Worm (Caenorhabditis elegans) whole organism, L1 larva: ENCODE data around the gene W04E12.3.

Source experiments
- jun-1 ChIP-seq: fragments of 150-350 bp; optimal IDR thresholded peaks from 2 replicates; lab custom pipeline; 2014; ENCODE audit warnings: missing biosample characterization, missing genetic modification reagents, missing genetic modification characterization
- nhr-77 ChIP-seq: fragments of 150-350 bp; optimal IDR thresholded peaks from 2 replicates; lab custom pipeline; 2014; ENCODE audit warnings: missing biosample characterization, missing genetic modification characterization
- nhr-84 ChIP-seq: sonication (generic microtip); optimal IDR thresholded peaks from 2 replicates; lab custom pipeline; 2017; ENCODE audit warnings: missing biosample characterization, missing genetic modification characterization
- nhr-90 ChIP-seq: sonication (generic microtip); optimal IDR thresholded peaks from 2 replicates; lab custom pipeline; 2016; ENCODE audit warnings: mild to moderate bottlenecking, missing genetic modification characterization, missing compliant biosample characterization; ENCODE audit not compliant: poor library complexity

DNA sequence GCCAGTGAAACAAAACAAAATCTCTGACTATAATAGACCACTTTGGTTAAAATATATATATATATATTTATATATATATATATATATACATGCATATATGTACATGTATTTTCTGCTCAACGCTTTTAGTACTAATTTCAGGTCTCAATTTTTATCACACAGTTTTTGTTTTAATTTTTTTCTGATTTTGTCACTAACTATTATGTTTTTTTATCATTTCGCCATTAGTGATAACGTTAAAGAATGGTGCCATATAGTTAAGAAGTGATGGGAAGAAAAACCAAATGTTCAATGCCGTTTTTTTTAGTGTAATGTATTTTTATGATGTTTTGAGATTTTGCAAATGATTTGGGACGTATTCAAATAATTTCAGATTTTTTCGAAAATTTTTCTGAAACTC lies 12.6 kb downstream of the W04E12.3 start:
- TF ChIP-seq nhr-90 (tag; lab: Kevin White, UChicago) (no peak), nhr-77 (tag; lab: Kevin White, UChicago) (no peak), nhr-84 (no peak), jun-1 (no peak)
